Worm (Caenorhabditis elegans) whole organism, L3 larva: ENCODE results near the gene Y54G2A.18.

Experiments used
- ZK546.5 ChIP-seq: sonication (generic microtip); optimal IDR thresholded peaks from 2 replicates; lab custom pipeline; 2017; ENCODE audit warnings: missing biosample characterization, missing genetic modification characterization
- aly-2 ChIP-seq: fragments of 150-350 bp; optimal IDR thresholded peaks from 2 replicates; lab custom pipeline; 2014; ENCODE audit warnings: missing biosample characterization, missing genetic modification characterization
- ama-1 ChIP-seq: fragments of 150-350 bp; optimal IDR thresholded peaks from 2 replicates; lab custom pipeline; 2018
- elt-3 ChIP-seq, 3 experiments: fragments of 150-350 bp in 1 of 3; sonication (generic microtip) in 2 of 3; optimal IDR thresholded peaks; 2 replicates in 2 of 3; 4 replicates in 1 of 3; lab custom pipeline; 2014 to 2017; ENCODE audit warnings: missing biosample characterization in 3 of 3, missing genetic modification characterization in 3 of 3
- jun-1 ChIP-seq: fragments of 150-350 bp; optimal IDR thresholded peaks from 2 replicates; lab custom pipeline; 2014; ENCODE audit warnings: missing biosample characterization, missing genetic modification reagents, missing genetic modification characterization
- lsy-12 ChIP-seq: sonication (generic microtip); optimal IDR thresholded peaks from 2 replicates; lab custom pipeline; 2016; ENCODE audit warnings: mild to moderate bottlenecking, missing genetic modification characterization, missing compliant biosample characterization
- nhr-11 ChIP-seq: fragments of 150-350 bp; optimal IDR thresholded peaks from 2 replicates; lab custom pipeline; 2014; ENCODE audit warnings: missing biosample characterization, missing genetic modification characterization
- nhr-12 ChIP-seq: fragments of 150-350 bp; optimal IDR thresholded peaks from 2 replicates; lab custom pipeline; 2014; ENCODE audit warnings: missing biosample characterization, missing genetic modification characterization
- pha-4 ChIP-seq: fragments of 150-350 bp; optimal IDR thresholded peaks from 2 replicates; lab custom pipeline; 2014; ENCODE audit warnings: missing biosample characterization, missing genetic modification reagents, missing genetic modification characterization
- skn-1 ChIP-seq: fragments of 150-350 bp; optimal IDR thresholded peaks from 2 replicates; lab custom pipeline; 2014; ENCODE audit warnings: missing biosample characterization, missing genetic modification characterization
- ztf-4 ChIP-seq: fragments of 150-350 bp; optimal IDR thresholded peaks from 2 replicates; lab custom pipeline; 2014; ENCODE audit warnings: missing biosample characterization, missing genetic modification characterization

- TF ChIP-seq aly-2 (tag; lab: Kevin White, UChicago) (no peak), nhr-12 (tag; lab: Kevin White, UChicago) (no peak), elt-3 (tag; optimal IDR thresholded peaks at IDR 0.05; lab: Kevin White, UChicago) (no peak), lsy-12 (no peak), jun-1 (no peak), pha-4 (tag; lab: Kevin White, UChicago) (no peak), ZK546.5 (tag; lab: Kevin White, UChicago) (no peak), nhr-11 (tag; lab: Kevin White, UChicago) (no peak), ztf-4 (no peak), skn-1 (tag; lab: Kevin White, UChicago) (no peak), ama-1 (no peak)
Observed at ce11 chrIV:2922196-2922595, 29.9 kb upstream of the Y54G2A.18 start, which contains the start of gene fbxc-45.
